Worm (Caenorhabditis elegans): ENCODE data around the gene srj-21.

srj-21 gene

ce11 chrV:10722595-10722994 lies 22.5 kb upstream of the srj-21 start:
- TF ChIP-seq elt-1 (tag; optimal IDR thresholded peaks at IDR 0.05) = no peak
- TF ChIP-seq nhr-129 (tag; optimal IDR thresholded peaks at IDR 0.05) = peak; percentile 42
- no peak for TF ChIP-seq C34F6.9 (tag; optimal IDR thresholded peaks at IDR 0.05)
- no peak for TF ChIP-seq zag-1 (tag; optimal IDR thresholded peaks at IDR 0.05)
- TF ChIP-seq nhr-21 (tag; optimal IDR thresholded peaks at IDR 0.05) = no peak
- TF ChIP-seq aly-2 (tag; optimal IDR thresholded peaks at IDR 0.05) = no peak
- no peak for TF ChIP-seq nhr-237 (tag; optimal IDR thresholded peaks at IDR 0.05)
- TF ChIP-seq Y55F3AM.14 (GFP tag; optimal IDR thresholded peaks at IDR 0.05) = no peak
- TF ChIP-seq gmeb-1 (tag; optimal IDR thresholded peaks at IDR 0.05) = no peak
- no peak for TF ChIP-seq alr-1 (tag; optimal IDR thresholded peaks at IDR 0.05)
- TF ChIP-seq ztf-1 (GFP tag; conservative IDR thresholded peaks at IDR 0.05) = no peak
- peak; percentile 40 for TF ChIP-seq sma-9 (GFP tag; optimal IDR thresholded peaks at IDR 0.05)
- TF ChIP-seq sma-9 (tag; optimal IDR thresholded peaks at IDR 0.05) = no peak
- TF ChIP-seq unc-62 (GFP tag; optimal IDR thresholded peaks at IDR 0.05) = no peak
- no peak for TF ChIP-seq ama-1 (optimal IDR thresholded peaks at IDR 0.05)
- no peak for TF ChIP-seq nhr-10 (tag; optimal IDR thresholded peaks at IDR 0.05)
- TF ChIP-seq ztf-11 (tag; optimal IDR thresholded peaks at IDR 0.05) = no peak
- no peak for TF ChIP-seq lin-39 (tag; optimal IDR thresholded peaks at IDR 0.05)
- TF ChIP-seq mab-5 (tag; optimal IDR thresholded peaks at IDR 0.05) = no peak
- TF ChIP-seq dmd-4 (tag; optimal IDR thresholded peaks at IDR 0.05) = no peak
- peak; percentile 59 for TF ChIP-seq nhr-25 (tag; optimal IDR thresholded peaks at IDR 0.05)
- TF ChIP-seq nhr-6 (tag; optimal IDR thresholded peaks at IDR 0.05) = no peak
- TF ChIP-seq nhr-12 (tag; optimal IDR thresholded peaks at IDR 0.05) = no peak
- TF ChIP-seq skn-1 (tag; optimal IDR thresholded peaks at IDR 0.05) = no peak
- no peak for TF ChIP-seq snpc-4 (tag; optimal IDR thresholded peaks at IDR 0.05)

ce11 chrV:10723181-10723580 lies 22.0 kb upstream of the srj-21 start:
- TF ChIP-seq unc-62 (GFP tag; optimal IDR thresholded peaks at IDR 0.05) (no peak), crh-2 (tag; optimal IDR thresholded peaks at IDR 0.05) (peak; percentile 20), lin-11 (tag; optimal IDR thresholded peaks at IDR 0.05) (peak; percentile 9), lsy-2 (tag; optimal IDR thresholded peaks at IDR 0.05) (peak in 1 of 2 experiments; percentile 30), C34F6.9 (tag; optimal IDR thresholded peaks at IDR 0.05) (peak; percentile 24), nhr-12 (tag; optimal IDR thresholded peaks at IDR 0.05) (no peak), lin-13 (GFP tag; optimal IDR thresholded peaks at IDR 0.05) (no peak), F13H6.1 (tag; optimal IDR thresholded peaks at IDR 0.05) (peak; percentile 2), nhr-77 (tag; optimal IDR thresholded peaks at IDR 0.05) (no peak), ztf-1 (GFP tag; conservative IDR thresholded peaks at IDR 0.05) (no peak), mdl-1 (tag; optimal IDR thresholded peaks at IDR 0.05) (peak; percentile 14 to 19), elt-3 (tag; optimal IDR thresholded peaks at IDR 0.05) (no peak), unc-55 (GFP tag; optimal IDR thresholded peaks at IDR 0.05) (peak; percentile 37), ztf-11 (tag; optimal IDR thresholded peaks at IDR 0.05) (no peak), sma-9 (GFP tag; optimal IDR thresholded peaks at IDR 0.05) (peak; percentile 58), sma-9 (tag; optimal IDR thresholded peaks at IDR 0.05) (no peak)

ce11 chrV:10723583-10723982 lies 21.6 kb upstream of the srj-21 start:
- TF ChIP-seq crh-2 (tag; optimal IDR thresholded peaks at IDR 0.05) = no peak

DNA sequence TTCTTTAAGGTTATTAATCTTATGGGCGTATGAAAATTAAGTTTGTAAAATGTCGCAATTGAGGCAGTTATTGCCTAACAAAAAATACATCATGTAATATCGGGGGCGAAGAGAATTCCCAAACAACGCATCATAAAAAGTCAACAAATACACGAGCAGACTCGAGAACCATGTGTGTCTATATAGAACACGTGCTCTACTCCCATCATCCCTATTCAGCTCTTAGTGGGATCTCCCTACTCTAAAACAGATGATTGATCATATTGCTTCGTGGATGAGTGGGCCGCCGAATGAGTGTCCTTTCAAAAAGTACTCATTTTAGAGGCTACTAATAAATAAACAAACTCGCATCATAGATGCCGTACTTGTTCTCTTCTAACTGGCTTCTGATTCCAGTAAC lies 20.7 kb upstream of the srj-21 start:
- peak; percentile 46 for TF ChIP-seq sma-9 (GFP tag; optimal IDR thresholded peaks at IDR 0.05)
- TF ChIP-seq sma-9 (tag; optimal IDR thresholded peaks at IDR 0.05) = no peak
- no peak for TF ChIP-seq aly-2 (tag; optimal IDR thresholded peaks at IDR 0.05)
- TF ChIP-seq nhr-129 (tag; optimal IDR thresholded peaks at IDR 0.05) = peak; percentile 6

DNA sequence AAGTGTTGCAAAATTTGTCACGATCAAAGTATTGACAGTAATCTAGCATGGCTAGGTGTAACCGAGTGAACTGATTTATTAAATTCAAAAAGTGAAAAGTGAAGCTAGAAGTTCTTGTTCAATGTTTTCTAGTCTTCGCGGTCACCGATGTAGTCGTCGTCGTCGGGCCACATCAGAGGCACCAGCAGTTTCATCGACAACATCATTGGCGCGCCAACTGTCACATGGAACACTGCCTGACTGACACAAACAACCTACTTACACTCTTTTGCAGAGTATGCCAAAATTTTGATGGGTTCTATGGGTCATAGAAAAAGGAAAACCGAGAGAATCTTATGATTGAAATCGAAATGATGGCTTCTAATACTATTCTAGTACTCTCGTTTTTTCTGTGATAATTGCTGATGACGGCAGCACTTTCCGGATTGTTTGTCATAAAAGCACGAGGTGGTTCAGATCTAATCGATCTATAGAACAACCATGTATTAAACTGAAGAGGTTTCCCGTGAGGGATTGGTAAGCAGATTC lies 19.6 kb upstream of the srj-21 start:
- TF ChIP-seq nhr-25 (tag; optimal IDR thresholded peaks at IDR 0.05) = peak; percentile 15
- TF ChIP-seq ZK546.5 (tag; optimal IDR thresholded peaks at IDR 0.05) = no peak
- TF ChIP-seq lsy-2 (tag; optimal IDR thresholded peaks at IDR 0.05) = no peak

All from whole organism, L2 larva.